Fruit fly (Drosophila melanogaster) whole organism, embryonic: ENCODE results near the gene CG5377.

Experiments used
- Bdp1 ChIP-seq: fragments of 200-800 bp; sonication (Bioruptor generic); optimal IDR thresholded peaks from 3 replicates; lab custom pipeline; 2016; ENCODE audit warnings: missing biosample characterization, missing genetic modification characterization
- C15 ChIP-seq: fragments of 200-800 bp; sonication (Bioruptor generic); IDR thresholded peaks from 3 replicates; pipeline ENCODE4 v1.3.6; 2022; ENCODE audit warnings: missing biosample characterization, missing genetic modification characterization
- CG1024 ChIP-seq: fragments of 200-800 bp; sonication (Bioruptor generic); IDR thresholded peaks from 2 replicates; pipeline ENCODE4 v1.3.6; 2022; ENCODE audit warnings: missing biosample characterization, missing genetic modification characterization
- CG11247 ChIP-seq: fragments of 200-800 bp; sonication (Bioruptor generic); IDR thresholded peaks from 2 replicates; pipeline ENCODE4 v1.3.6; 2022; ENCODE audit warnings: missing biosample characterization, missing genetic modification characterization
- CG11398 ChIP-seq: fragments of 200-800 bp; sonication (Bioruptor generic); optimal IDR thresholded peaks from 2 replicates; lab custom pipeline; 2016; ENCODE audit warnings: missing biosample characterization, missing genetic modification characterization
- CG12769 ChIP-seq: fragments of 200-800 bp; sonication (Bioruptor generic); optimal IDR thresholded peaks from 2 replicates; lab custom pipeline; 2019; ENCODE audit warnings: missing biosample characterization, mild to moderate bottlenecking, missing genetic modification characterization, moderate library complexity
- CG14710 ChIP-seq: fragments of 200-800 bp; sonication (Bioruptor generic); optimal IDR thresholded peaks from 3 replicates; lab custom pipeline; 2019; ENCODE audit warnings: missing biosample characterization, mild to moderate bottlenecking, missing genetic modification characterization, moderate library complexity
- CG14965 ChIP-seq: fragments of 200-800 bp; sonication (Bioruptor generic); optimal IDR thresholded peaks from 2 replicates; lab custom pipeline; 2016; ENCODE audit warnings: missing biosample characterization, missing genetic modification characterization, borderline replicate concordance
- CG1529 ChIP-seq: fragments of 200-800 bp; sonication (Bioruptor generic); optimal IDR thresholded peaks from 3 replicates; lab custom pipeline; 2018; ENCODE audit warnings: missing biosample characterization, missing genetic modification characterization
- CG15601 ChIP-seq: fragments of 200-800 bp; sonication (Bioruptor generic); optimal IDR thresholded peaks from 3 replicates; lab custom pipeline; 2019; ENCODE audit warnings: missing biosample characterization, mild to moderate bottlenecking, missing genetic modification characterization, moderate library complexity
- CG17385 ChIP-seq: fragments of 200-800 bp; sonication (Bioruptor generic); optimal IDR thresholded peaks from 3 replicates; lab custom pipeline; 2018; ENCODE audit warnings: missing biosample characterization, mild to moderate bottlenecking, missing genetic modification characterization
- CG17612 ChIP-seq: fragments of 200-800 bp; sonication (Bioruptor generic); IDR thresholded peaks from 2 replicates; pipeline ENCODE4 v1.3.6; 2022; ENCODE audit warnings: missing biosample characterization, missing genetic modification characterization
- CG18764 ChIP-seq: fragments of 200-800 bp; sonication (Bioruptor generic); optimal IDR thresholded peaks from 3 replicates; lab custom pipeline; 2016; ENCODE audit warnings: missing biosample characterization, missing genetic modification characterization
- CG3065 ChIP-seq: fragments of 200-800 bp; sonication (Bioruptor generic); optimal IDR thresholded peaks from 2 replicates; lab custom pipeline; 2016; ENCODE audit warnings: missing biosample characterization, missing genetic modification characterization
- CG31224 ChIP-seq: fragments of 200-800 bp; sonication (Bioruptor generic); IDR thresholded peaks from 2 replicates; pipeline ENCODE4 v1.3.6; 2022; ENCODE audit warnings: missing biosample characterization, missing genetic modification characterization
- CG3838 ChIP-seq: fragments of 200-800 bp; sonication (Bioruptor generic); optimal IDR thresholded peaks from 3 replicates; lab custom pipeline; 2016; ENCODE audit warnings: missing biosample characterization, missing genetic modification characterization
- CG4617 ChIP-seq: fragments of 200-800 bp; sonication (Bioruptor generic); optimal IDR thresholded peaks from 3 replicates; lab custom pipeline; 2016; ENCODE audit warnings: missing biosample characterization, missing genetic modification characterization, borderline replicate concordance
- CG4820 ChIP-seq: fragments of 200-800 bp; sonication (Bioruptor generic); optimal IDR thresholded peaks from 3 replicates; lab custom pipeline; 2016; ENCODE audit warnings: missing biosample characterization, missing genetic modification characterization
- CG4854 ChIP-seq: fragments of 200-800 bp; sonication (Bioruptor generic); optimal IDR thresholded peaks from 2 replicates; lab custom pipeline; 2016; ENCODE audit warnings: missing biosample characterization, missing genetic modification characterization, inconsistent platforms
- CG5953 ChIP-seq: fragments of 200-800 bp; sonication (Bioruptor generic); IDR thresholded peaks from 2 replicates; pipeline ENCODE4 v1.3.6; 2022; ENCODE audit warnings: missing biosample characterization, missing genetic modification characterization
- CG6689 ChIP-seq: fragments of 200-800 bp; sonication (Bioruptor generic); IDR thresholded peaks from 2 replicates; pipeline ENCODE4 v1.3.6; 2022; ENCODE audit warnings: missing biosample characterization, missing genetic modification characterization
- CG6854 ChIP-seq: fragments of 200-800 bp; sonication (Bioruptor generic); optimal IDR thresholded peaks from 3 replicates; lab custom pipeline; 2017; ENCODE audit warnings: missing biosample characterization, mild to moderate bottlenecking, missing genetic modification characterization
- CG7963 ChIP-seq: fragments of 200-800 bp; sonication (Bioruptor generic); IDR thresholded peaks from 3 replicates; pipeline ENCODE4 v1.3.6; 2022; ENCODE audit warnings: missing biosample characterization, missing genetic modification characterization; ENCODE audit not compliant: partially characterized antibody
- CG8281 ChIP-seq: fragments of 200-800 bp; sonication (Bioruptor generic); optimal IDR thresholded peaks from 2 replicates; lab custom pipeline; 2018; ENCODE audit warnings: missing biosample characterization, mild to moderate bottlenecking, missing genetic modification characterization, moderate library complexity
- CG9609 ChIP-seq: fragments of 200-800 bp; sonication (Bioruptor generic); optimal IDR thresholded peaks from 3 replicates; lab custom pipeline; 2016; ENCODE audit warnings: missing biosample characterization, missing genetic modification characterization
- CkIIα-i1 ChIP-seq: fragments of 200-800 bp; sonication (Bioruptor generic); IDR thresholded peaks from 2 replicates; pipeline ENCODE4 v1.3.6; 2022; ENCODE audit warnings: missing biosample characterization, missing genetic modification characterization
- CoRest ChIP-seq: fragments of 200-800 bp; sonication (Bioruptor generic); optimal IDR thresholded peaks from 3 replicates; lab custom pipeline; 2018; ENCODE audit warnings: missing biosample characterization, mild to moderate bottlenecking, missing genetic modification characterization, moderate library complexity
- Eip74EF ChIP-seq, 2 experiments: fragments of 200-800 bp in 1 of 2; fragments of >200 bp in 1 of 2; sonication (Bioruptor generic) in 1 of 2; optimal IDR thresholded peaks; 2 replicates each; lab custom pipeline; 2017 to 2019; ENCODE audit warnings: missing biosample characterization in 2 of 2, missing genetic modification characterization in 2 of 2, mild to moderate bottlenecking in 1 of 2, moderate library complexity in 1 of 2
- H15 ChIP-seq: fragments of 200-800 bp; sonication (Bioruptor generic); IDR thresholded peaks from 3 replicates; pipeline ENCODE4 v1.3.6; 2022; ENCODE audit warnings: missing biosample characterization, missing genetic modification characterization
- HLH3B ChIP-seq: fragments of 200-800 bp; sonication (Bioruptor generic); IDR thresholded peaks from 2 replicates; pipeline ENCODE4 v1.3.6; 2022; ENCODE audit warnings: missing biosample characterization, missing genetic modification characterization
- Jarid2 ChIP-seq: fragments of 200-800 bp; sonication (Bioruptor generic); optimal IDR thresholded peaks from 3 replicates; lab custom pipeline; 2017; ENCODE audit warnings: mild to moderate bottlenecking, missing biosample characterization, missing genetic modification reagents, missing genetic modification characterization
- MESR4 ChIP-seq: fragments of 200-800 bp; sonication (Bioruptor generic); optimal IDR thresholded peaks from 2 replicates; lab custom pipeline; 2018; ENCODE audit warnings: missing biosample characterization, mild to moderate bottlenecking, missing genetic modification characterization, moderate library complexity
- Mad ChIP-seq: fragments of 200-800 bp; sonication (Bioruptor generic); optimal IDR thresholded peaks from 2 replicates; lab custom pipeline; 2016; ENCODE audit warnings: missing biosample characterization, missing genetic modification characterization
- abd-A ChIP-seq: fragments of 200-800 bp; sonication (Bioruptor generic); optimal IDR thresholded peaks from 3 replicates; lab custom pipeline; 2019; ENCODE audit warnings: missing biosample characterization, mild to moderate bottlenecking, missing genetic modification characterization, moderate library complexity
- ash1 ChIP-seq: fragments of 200-800 bp; sonication (Bioruptor generic); optimal IDR thresholded peaks from 2 replicates; lab custom pipeline; 2018; ENCODE audit warnings: missing biosample characterization, mild to moderate bottlenecking, missing genetic modification characterization
- chm ChIP-seq: fragments of 200-800 bp; sonication (Bioruptor generic); IDR thresholded peaks from 2 replicates; pipeline ENCODE4 v1.3.6; 2022; ENCODE audit warnings: missing biosample characterization, missing genetic modification characterization
- crc ChIP-seq: fragments of 200-800 bp; sonication (Bioruptor generic); optimal IDR thresholded peaks from 2 replicates; lab custom pipeline; 2016; ENCODE audit warnings: missing biosample characterization, missing genetic modification characterization
- crp ChIP-seq, 2 experiments: fragments of 200-800 bp; sonication (Bioruptor generic); optimal IDR thresholded peaks; 2 replicates in 1 of 2; 3 replicates in 1 of 2; lab custom pipeline; 2017; ENCODE audit warnings: missing biosample characterization in 2 of 2, missing genetic modification characterization in 2 of 2, mild to moderate bottlenecking in 1 of 2, moderate library complexity in 1 of 2
- danr ChIP-seq: fragments of 200-800 bp; sonication (Bioruptor generic); IDR thresholded peaks from 2 replicates; pipeline ENCODE4 v1.3.6; 2022; ENCODE audit warnings: missing biosample characterization, missing genetic modification characterization
- dimm ChIP-seq: fragments of 200-800 bp; sonication (Bioruptor generic); IDR thresholded peaks from 2 replicates; pipeline ENCODE4 v1.3.6; 2022; ENCODE audit warnings: missing biosample characterization, missing genetic modification characterization
- gro ChIP-seq: fragments of 200-800 bp; sonication (Bioruptor generic); optimal IDR thresholded peaks from 2 replicates; lab custom pipeline; 2016; ENCODE audit warnings: missing biosample characterization, missing genetic modification characterization
- ken ChIP-seq: fragments of 200-800 bp; sonication (Bioruptor generic); IDR thresholded peaks from 3 replicates; pipeline ENCODE4 v1.3.6; 2022; ENCODE audit warnings: missing biosample characterization, missing genetic modification characterization
- pb ChIP-seq: fragments of 200-800 bp; sonication (Bioruptor generic); optimal IDR thresholded peaks from 3 replicates; lab custom pipeline; 2016; ENCODE audit warnings: missing biosample characterization, missing genetic modification characterization
- sens ChIP-seq: fragments of 200-800 bp; sonication (Bioruptor generic); peaks from one replicate; lab custom pipeline; 2016; ENCODE audit warnings: missing biosample characterization, missing genetic modification characterization
- shn ChIP-seq: fragments of 200-800 bp; sonication (Bioruptor generic); optimal IDR thresholded peaks from 3 replicates; lab custom pipeline; 2016; ENCODE audit warnings: missing biosample characterization, missing genetic modification characterization
- tin ChIP-seq: fragments of 200-800 bp; sonication (Bioruptor generic); optimal IDR thresholded peaks from 3 replicates; lab custom pipeline; 2016; ENCODE audit warnings: missing biosample characterization, missing genetic modification characterization
- tio ChIP-seq: fragments of 200-800 bp; sonication (Bioruptor generic); optimal IDR thresholded peaks from 2 replicates; lab custom pipeline; 2017; ENCODE audit warnings: missing biosample characterization, missing genetic modification characterization, inconsistent platforms
- toy ChIP-seq: fragments of 200-800 bp; sonication (Bioruptor generic); IDR thresholded peaks from 2 replicates; pipeline ENCODE4 v1.3.6; 2022; ENCODE audit warnings: missing biosample characterization, missing genetic modification characterization
- tup ChIP-seq: fragments of 200-800 bp; sonication (Bioruptor generic); optimal IDR thresholded peaks from 2 replicates; lab custom pipeline; 2016; ENCODE audit warnings: missing biosample characterization, mild to moderate bottlenecking, missing genetic modification characterization, moderate library complexity
- unc-4 ChIP-seq: fragments of 200-800 bp; sonication (Bioruptor generic); IDR thresholded peaks from 2 replicates; pipeline ENCODE4 v1.3.6; 2022; ENCODE audit warnings: missing biosample characterization, missing genetic modification characterization; ENCODE audit not compliant: partially characterized antibody
- vvl ChIP-seq: fragments of 200-800 bp; sonication (Bioruptor generic); IDR thresholded peaks from 2 replicates; pipeline ENCODE4 v1.3.6; 2022; ENCODE audit warnings: missing biosample characterization, missing genetic modification characterization

The CG5377 gene

DNA sequence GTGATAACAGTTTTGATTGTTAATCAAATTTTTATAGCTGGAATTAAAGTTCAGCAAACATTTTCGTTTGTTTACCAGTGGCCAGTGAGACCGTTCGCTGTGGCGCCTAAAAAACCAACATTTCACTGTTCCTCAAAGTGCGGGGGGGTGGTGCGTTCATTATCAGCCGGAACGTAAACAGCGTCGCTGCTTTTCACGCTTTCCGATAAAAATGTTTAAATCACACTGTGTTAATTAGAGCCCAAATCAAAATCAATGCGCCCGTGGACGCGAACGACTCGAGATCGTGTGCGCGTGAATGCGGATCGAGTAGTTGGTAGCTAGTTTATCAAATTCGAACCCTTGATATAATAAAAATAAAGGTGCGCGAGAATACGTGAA is 20.1 kb downstream of the CG5377 start, which contains the start of gene CG34376 (continued):
- TF ChIP-seq CG7963 (no peak), crc (no peak), CG3838 (peak; percentile 14), sens (GFP tag; lab: Kevin White, UChicago) (peak; percentile 89), CG3065 (no peak), ash1 (GFP tag; lab: Kevin White, UChicago) (peak; percentile 72), H15 (no peak), Bdp1 (GFP tag; lab: Kevin White, UChicago) (no peak), CG14710 (tag; lab: Kevin White, UChicago) (peak; percentile 72), CG14965 (GFP tag; lab: Kevin White, UChicago) (no peak), HLH3B (peak; percentile 23; the same call in 1 of the 2 replicates), CG17612 (no peak), CG4854 (no peak), CoRest (peak; percentile 62), CG11398 (no peak), toy (GFP tag; lab: Robert Waterston, UW) (no peak), CG12769 (no peak), Jarid2 (GFP tag; lab: Kevin White, UChicago) (peak; percentile 65), unc-4 (GFP tag; lab: Robert Waterston, UW) (no peak), CG6854 (GFP tag; lab: Kevin White, UChicago) (no peak), CG1529 (GFP tag; lab: Kevin White, UChicago) (no peak), CG11247 (peak; percentile 7; the same call in 1 of the 2 replicates), CG17385 (GFP tag; lab: Kevin White, UChicago) (peak; percentile 13), abd-A (tag; lab: Kevin White, UChicago) (peak; percentile 88), shn (GFP tag; lab: Kevin White, UChicago) (no peak), CG8281 (tag; lab: Kevin White, UChicago) (no peak), CkIIα-i1 (no peak), tio (GFP tag; lab: Kevin White, UChicago) (no peak), vvl (GFP tag; lab: Robert Waterston, UW) (no peak; the same call in 1 of the 2 replicates), CG6689 (GFP tag; lab: Robert Waterston, UW) (0 out of 2 replicates have a peak, but pooled peaks have one; percentile 15), chm (GFP tag; lab: Robert Waterston, UW) (no peak), CG9609 (GFP tag; lab: Kevin White, UChicago) (no peak), Mad (GFP tag; lab: Kevin White, UChicago) (peak; percentile 9), CG15601 (tag; lab: Kevin White, UChicago) (peak; percentile 50), C15 (GFP tag; lab: Robert Waterston, UW) (no peak), tin (GFP tag; lab: Kevin White, UChicago) (no peak), ken (GFP tag; lab: Robert Waterston, UW) (peak; percentile 60; the same call in 2 of the 3 replicates), CG4617 (peak; percentile 4), CG18764 (GFP tag; lab: Kevin White, UChicago) (peak; percentile 40), CG1024 (GFP tag; lab: Robert Waterston, UW) (0 out of 2 replicates have a peak, but pooled peaks have one; percentile 5), dimm (GFP tag; lab: Robert Waterston, UW) (no peak), Eip74EF (GFP tag; optimal IDR thresholded peaks at IDR 0.05; lab: Kevin White, UChicago) (no peak), CG4820 (no peak), CG31224 (peak; percentile 5; the same call in 1 of the 2 replicates), pb (GFP tag; lab: Kevin White, UChicago) (peak; percentile 45), tup (GFP tag; lab: Kevin White, UChicago) (no peak), gro (peak; percentile 55), CG5953 (no peak), MESR4 (GFP tag; lab: Kevin White, UChicago) (peak; percentile 52), crp (GFP tag; optimal IDR thresholded peaks at IDR 0.05; lab: Kevin White, UChicago) (peak in 1 of 2 experiments; percentile 66), danr (no peak)
